Worm (Caenorhabditis elegans) whole organism, L4 larva: Measurements from ENCODE around the gene dgn-1.

Experiments
- F26F4.8 ChIP-seq: fragments of 200-800 bp; sonication (Bioruptor generic); conservative IDR thresholded peaks from 2 replicates; pipeline ENCODE4 v1.3.6; 2022; ENCODE audit warnings: missing genetic modification characterization, missing compliant biosample characterization
- F37D6.2 ChIP-seq: sonication (generic microtip); optimal IDR thresholded peaks from 2 replicates; lab custom pipeline; 2016; ENCODE audit warnings: mild to moderate bottlenecking, missing genetic modification characterization, missing compliant biosample characterization
- F49E8.2 ChIP-seq: sonication (generic microtip); optimal IDR thresholded peaks from 2 replicates; lab custom pipeline; 2016; ENCODE audit warnings: missing compliant biosample characterization, mild to moderate bottlenecking, missing genetic modification characterization, borderline replicate concordance
- R02D3.7 ChIP-seq: fragments of 150-350 bp; sonication (generic microtip); optimal IDR thresholded peaks from 3 replicates; lab custom pipeline; 2014; ENCODE audit warnings: missing biosample characterization, missing genetic modification characterization
- T20F7.1 ChIP-seq: fragments of 200-800 bp; sonication (Bioruptor generic); optimal IDR thresholded peaks from 2 replicates; lab custom pipeline; 2018; ENCODE audit warnings: mild to moderate bottlenecking, missing genetic modification characterization, missing compliant biosample characterization
- T26A8.4 ChIP-seq: fragments of 200-800 bp; sonication (Bioruptor generic); IDR thresholded peaks from 2 replicates; pipeline ENCODE4 v1.3.6; 2022; ENCODE audit warnings: missing genetic modification characterization, missing compliant biosample characterization
- Y5F2A.4 ChIP-seq: fragments of 200-800 bp; sonication (Bioruptor generic); optimal IDR thresholded peaks from 2 replicates; lab custom pipeline; 2018; ENCODE audit warnings: mild to moderate bottlenecking, missing genetic modification characterization, missing compliant biosample characterization
- aha-1 ChIP-seq: fragments of 150-350 bp; peaks from one replicate; lab custom pipeline; 2014; ENCODE audit warnings: missing biosample characterization, missing genetic modification characterization
- ceh-20 ChIP-seq: fragments of 200-800 bp; sonication (Bioruptor generic); IDR thresholded peaks from 2 replicates; pipeline ENCODE4 v1.3.6; 2022; ENCODE audit warnings: missing genetic modification reagents, missing genetic modification characterization, missing compliant biosample characterization
- ceh-28 ChIP-seq: fragments of 150-350 bp; optimal IDR thresholded peaks from 2 replicates; lab custom pipeline; 2014; ENCODE audit warnings: missing biosample characterization, missing genetic modification reagents, missing genetic modification characterization
- ceh-82 ChIP-seq: sonication (generic microtip); optimal IDR thresholded peaks from 2 replicates; lab custom pipeline; 2017; ENCODE audit warnings: missing biosample characterization, missing genetic modification characterization
- dmd-6 ChIP-seq: fragments of 200-800 bp; sonication (Bioruptor generic); IDR thresholded peaks from 2 replicates; pipeline ENCODE4 v1.3.6; 2022; ENCODE audit warnings: missing genetic modification reagents, missing genetic modification characterization, missing compliant biosample characterization
- dmd-8 ChIP-seq: fragments of 200-800 bp; sonication (Bioruptor generic); IDR thresholded peaks from 2 replicates; pipeline ENCODE4 v1.3.6; 2022; ENCODE audit warnings: missing genetic modification characterization, missing compliant biosample characterization
- dpl-1 ChIP-seq: fragments of 150-350 bp; optimal IDR thresholded peaks from 2 replicates; lab custom pipeline; 2014; ENCODE audit warnings: missing biosample characterization, missing genetic modification reagents, missing genetic modification characterization
- egl-43 ChIP-seq: fragments of 200-800 bp; sonication (Bioruptor generic); IDR thresholded peaks from 2 replicates; pipeline ENCODE4 v1.3.6; 2022; ENCODE audit warnings: missing genetic modification reagents, missing genetic modification characterization, missing compliant biosample characterization
- fkh-10 ChIP-seq: fragments of 150-350 bp; optimal IDR thresholded peaks from 2 replicates; lab custom pipeline; 2014; ENCODE audit warnings: missing biosample characterization, missing genetic modification reagents, missing genetic modification characterization
- gei-8 ChIP-seq: fragments of 200-800 bp; sonication (Bioruptor generic); optimal IDR thresholded peaks from 2 replicates; lab custom pipeline; 2018; ENCODE audit warnings: mild to moderate bottlenecking, missing genetic modification characterization, missing compliant biosample characterization
- lsy-2 ChIP-seq, 2 experiments: fragments of 150-350 bp in 1 of 2; sonication (generic microtip) in 1 of 2; optimal IDR thresholded peaks; 2 replicates each; lab custom pipeline; 2014 to 2017; ENCODE audit warnings: missing biosample characterization in 2 of 2, missing genetic modification characterization in 2 of 2
- mdl-1 ChIP-seq, 2 experiments: fragments of 150-350 bp in 1 of 2; sonication (generic microtip) in 1 of 2; optimal IDR thresholded peaks; 2 replicates each; lab custom pipeline; 2014 to 2017; ENCODE audit warnings: missing biosample characterization in 2 of 2, missing genetic modification characterization in 2 of 2
- mes-2 ChIP-seq: sonication (generic microtip); optimal IDR thresholded peaks from 2 replicates; lab custom pipeline; 2016; ENCODE audit warnings: missing genotype, mild to moderate bottlenecking, missing genetic modification characterization, missing compliant biosample characterization; ENCODE audit not compliant: poor library complexity, severe bottlenecking
- mxl-3 ChIP-seq: fragments of 200-800 bp; sonication (Bioruptor generic); optimal IDR thresholded peaks from 2 replicates; lab custom pipeline; 2018; ENCODE audit warnings: mild to moderate bottlenecking, missing genetic modification characterization, missing compliant biosample characterization
- nhr-10 ChIP-seq: fragments of 150-350 bp; optimal IDR thresholded peaks from 2 replicates; lab custom pipeline; 2014; ENCODE audit warnings: missing biosample characterization, missing genetic modification characterization
- nhr-102 ChIP-seq: sonication (generic microtip); optimal IDR thresholded peaks from 2 replicates; lab custom pipeline; 2016; ENCODE audit warnings: mild to moderate bottlenecking, missing genetic modification characterization, moderate library complexity, missing compliant biosample characterization
- nhr-111 ChIP-seq: fragments of 200-800 bp; sonication (Bioruptor generic); optimal IDR thresholded peaks from 2 replicates; lab custom pipeline; 2018; ENCODE audit warnings: mild to moderate bottlenecking, missing genetic modification characterization, missing compliant biosample characterization
- nhr-237 ChIP-seq: sonication (generic microtip); optimal IDR thresholded peaks from 2 replicates; lab custom pipeline; 2017; ENCODE audit warnings: missing biosample characterization, missing genetic modification characterization
- nhr-42 ChIP-seq: fragments of 200-800 bp; sonication (Bioruptor generic); IDR thresholded peaks from 2 replicates; pipeline ENCODE4 v1.3.6; 2022; ENCODE audit warnings: missing genetic modification characterization, missing compliant biosample characterization
- pha-4 ChIP-seq, 2 experiments: fragments of 150-350 bp in 1 of 2; fragments of 200-800 bp in 1 of 2; sonication (Bioruptor generic) in 1 of 2; IDR thresholded peaks in 1 of 2; optimal IDR thresholded peaks in 1 of 2; 2 replicates each; pipeline versions ENCODE4 v1.3.6 to Lab custom; 2014 to 2022; ENCODE audit warnings: missing genetic modification characterization in 2 of 2, missing genetic modification reagents in 2 of 2, missing biosample characterization in 1 of 2, missing compliant biosample characterization in 1 of 2
- skn-1 ChIP-seq: fragments of 150-350 bp; optimal IDR thresholded peaks from 2 replicates; lab custom pipeline; 2014; ENCODE audit warnings: missing biosample characterization, missing genetic modification characterization
- snpc-1.2 ChIP-seq: fragments of 200-800 bp; sonication (Bioruptor generic); IDR thresholded peaks from 2 replicates; pipeline ENCODE4 v1.3.6; 2022; ENCODE audit warnings: missing genetic modification reagents, missing genetic modification characterization, missing compliant biosample characterization
- tag-97 ChIP-seq: fragments of 200-800 bp; sonication (Bioruptor generic); IDR thresholded peaks from 2 replicates; pipeline ENCODE4 v1.3.6; 2022; ENCODE audit warnings: missing genetic modification characterization, missing compliant biosample characterization
- unc-62 ChIP-seq, 3 experiments: fragments of 150-350 bp in 1 of 3; sonication (generic microtip); optimal IDR thresholded peaks in 2 of 3; peaks in 1 of 3; 1 replicate in 1 of 3; 2 replicates in 2 of 3; lab custom pipeline; 2014 to 2017; ENCODE audit warnings: missing biosample characterization in 3 of 3, missing genetic modification characterization in 3 of 3, missing genetic modification reagents in 3 of 3, missing genotype in 1 of 3
- vab-7 ChIP-seq: fragments of 200-800 bp; sonication (Bioruptor generic); IDR thresholded peaks from 2 replicates; pipeline ENCODE4 v1.3.6; 2022; ENCODE audit warnings: missing genetic modification reagents, missing genetic modification characterization, missing compliant biosample characterization
- zfp-2 ChIP-seq: sonication (generic microtip); optimal IDR thresholded peaks from 2 replicates; lab custom pipeline; 2016; ENCODE audit warnings: mild to moderate bottlenecking, missing genetic modification characterization, missing compliant biosample characterization
- zfp-3 ChIP-seq: fragments of 200-800 bp; sonication (Bioruptor generic); conservative IDR thresholded peaks from 2 replicates; pipeline ENCODE4 v1.3.6; 2022; ENCODE audit warnings: missing genetic modification reagents, missing genetic modification characterization, missing compliant biosample characterization

Gene dgn-1

ce11 chrX:10900079-10900724, 28.6 kb downstream of the dgn-1 start, which contains the start of gene suca-1 (continued):
- no peak for TF ChIP-seq tag-97 (GFP tag; lab: Robert Waterston, UW)
- TF ChIP-seq mxl-3 (GFP tag; lab: Kevin White, UChicago), result peak; percentile 92
- TF ChIP-seq dmd-6 (GFP tag; lab: Robert Waterston, UW), result peak; percentile 67

ce11 chrX:10896498-10896897, 32.3 kb downstream of the dgn-1 start, which contains the start of gene haly-1:
haly-1 (minus strand) TSS chrX:10896598.
- no peak for TF ChIP-seq F49E8.2 (tag; lab: Kevin White, UChicago)
- no peak for TF ChIP-seq nhr-42
- no peak for TF ChIP-seq nhr-102
- no peak for TF ChIP-seq ceh-82 (tag; lab: Kevin White, UChicago)

- TF ChIP-seq pha-4 (GFP tag; IDR thresholded peaks at IDR 0.05; lab: Robert Waterston, UW) (no peak), pha-4 (tag; optimal IDR thresholded peaks at IDR 0.05; lab: Kevin White, UChicago) (no peak)
Measured at ce11 chrX:10891890-10892289, 36.9 kb downstream of the dgn-1 start, which contains the start of gene F47B10.3. F47B10.3 (plus strand) TSS chrX:10892190.

ce11 chrX:10890965-10891364, 37.8 kb downstream of the dgn-1 start, which contains the start of gene F47B10.4:
F47B10.4 (plus strand) TSS chrX:10891265.
- TF ChIP-seq nhr-10 (no peak), skn-1 (tag; lab: Kevin White, UChicago) (no peak), nhr-111 (GFP tag; lab: Kevin White, UChicago) (no peak), R02D3.7 (no peak), fkh-10 (GFP tag; lab: Kevin White, UChicago) (no peak), pha-4 (GFP tag; IDR thresholded peaks at IDR 0.05; lab: Robert Waterston, UW) (no peak), pha-4 (tag; optimal IDR thresholded peaks at IDR 0.05; lab: Kevin White, UChicago) (no peak), T20F7.1 (GFP tag; lab: Kevin White, UChicago) (no peak), Y5F2A.4 (GFP tag; lab: Kevin White, UChicago) (no peak), F37D6.2 (tag; lab: Kevin White, UChicago) (no peak)

ce11 chrX:10890456-10890855, 38.3 kb downstream of the dgn-1 start, which contains the start of gene F47B10.5:
F47B10.5 (minus strand) TSS chrX:10890556.
- TF ChIP-seq dpl-1, result no peak
- TF ChIP-seq aha-1, result peak; percentile 35
- no peak for TF ChIP-seq ceh-28
- TF ChIP-seq F26F4.8, result no peak
- TF ChIP-seq gei-8 (GFP tag; lab: Kevin White, UChicago), result no peak
- no peak for TF ChIP-seq nhr-237

- no peak for TF ChIP-seq egl-43 (GFP tag; lab: Robert Waterston, UW)
- TF ChIP-seq lsy-2 (tag; optimal IDR thresholded peaks at IDR 0.05; lab: Kevin White, UChicago), result no peak
- no peak for TF ChIP-seq vab-7
- TF ChIP-seq snpc-1.2 (GFP tag; lab: Robert Waterston, UW), result no peak
- TF ChIP-seq nhr-10, result no peak
- no peak for TF ChIP-seq T26A8.4 (GFP tag; lab: Robert Waterston, UW)
- TF ChIP-seq nhr-42, result no peak
- no peak for TF ChIP-seq zfp-3 (GFP tag; lab: Robert Waterston, UW)
- no peak for TF ChIP-seq ceh-20 (GFP tag; lab: Robert Waterston, UW)
- TF ChIP-seq zfp-2 (tag; lab: Kevin White, UChicago), result no peak
- TF ChIP-seq unc-62 (GFP tag; optimal IDR thresholded peaks at IDR 0.05 in 1 of 2; lab: Kevin White, UChicago), result no peak
- no peak for TF ChIP-seq unc-62 (tag; optimal IDR thresholded peaks at IDR 0.05; lab: Kevin White, UChicago)
- TF ChIP-seq dmd-8 (GFP tag; lab: Robert Waterston, UW), result no peak
- TF ChIP-seq mes-2, result no peak
- no peak for TF ChIP-seq tag-97 (GFP tag; lab: Robert Waterston, UW)
- no peak for TF ChIP-seq aha-1
- TF ChIP-seq F37D6.2 (tag; lab: Kevin White, UChicago), result no peak
- no peak for TF ChIP-seq mdl-1 (tag; optimal IDR thresholded peaks at IDR 0.05; lab: Kevin White, UChicago)
- TF ChIP-seq, all 104 proteins: peak for 0
Measured at ce11 chrX:10888201-10888600, 40.6 kb downstream of the dgn-1 start, which contains the start of gene F47B10.6. F47B10.6 (plus strand) TSS chrX:10888501.
